Worm (Caenorhabditis elegans) whole organism, late embryonic: ENCODE results near the gene C44C1.6.

ENCODE experiments used
- C08G9.2 ChIP-seq: sonication (generic microtip); optimal IDR thresholded peaks from 2 replicates; lab custom pipeline; 2016; ENCODE audit warnings: mild to moderate bottlenecking, missing genetic modification characterization, moderate library complexity, missing compliant biosample characterization
- C38D4.7 ChIP-seq: fragments of 200-800 bp; sonication (Bioruptor generic); optimal IDR thresholded peaks from 2 replicates; lab custom pipeline; 2018; ENCODE audit warnings: mild to moderate bottlenecking, missing genetic modification characterization, moderate library complexity, missing compliant biosample characterization
- K02D7.2 ChIP-seq: sonication (generic microtip); optimal IDR thresholded peaks from 2 replicates; lab custom pipeline; 2017; ENCODE audit warnings: mild to moderate bottlenecking, missing genetic modification characterization, missing compliant biosample characterization
- Y22D7AL.16 ChIP-seq: sonication (generic microtip); optimal IDR thresholded peaks from 2 replicates; lab custom pipeline; 2016; ENCODE audit warnings: missing genetic modification characterization, missing compliant biosample characterization
- ahr-1 ChIP-seq: sonication (generic microtip); optimal IDR thresholded peaks from 2 replicates; lab custom pipeline; 2016; ENCODE audit warnings: missing genetic modification characterization, missing compliant biosample characterization
- ama-1 ChIP-seq: fragments of 150-350 bp; optimal IDR thresholded peaks from 2 replicates; lab custom pipeline; 2014
- ceh-14 ChIP-seq: sonication (generic microtip); optimal IDR thresholded peaks from 2 replicates; lab custom pipeline; 2016; ENCODE audit warnings: missing genotype, missing genetic modification characterization, missing compliant biosample characterization
- ceh-18 ChIP-seq: sonication (generic microtip); optimal IDR thresholded peaks from 2 replicates; lab custom pipeline; 2016; ENCODE audit warnings: missing genetic modification characterization, missing compliant biosample characterization
- ceh-19 ChIP-seq: fragments of 200-800 bp; sonication (Bioruptor generic); optimal IDR thresholded peaks from 2 replicates; lab custom pipeline; 2018; ENCODE audit warnings: mild to moderate bottlenecking, missing genetic modification characterization, missing compliant biosample characterization
- ceh-2 ChIP-seq: sonication (generic microtip); optimal IDR thresholded peaks from 2 replicates; lab custom pipeline; 2016; ENCODE audit warnings: missing genotype, missing genetic modification characterization, missing compliant biosample characterization
- ceh-24 ChIP-seq: sonication (generic microtip); optimal IDR thresholded peaks from 2 replicates; lab custom pipeline; 2016; ENCODE audit warnings: mild to moderate bottlenecking, missing genetic modification characterization, missing compliant biosample characterization
- ceh-30 ChIP-seq: fragments of 150-350 bp; optimal IDR thresholded peaks from 2 replicates; lab custom pipeline; 2014; ENCODE audit warnings: missing biosample characterization, missing genetic modification characterization
- ceh-34 ChIP-seq: sonication (generic microtip); optimal IDR thresholded peaks from 2 replicates; lab custom pipeline; 2016; ENCODE audit warnings: mild to moderate bottlenecking, missing genetic modification characterization, missing compliant biosample characterization
- ceh-45 ChIP-seq: fragments of 200-800 bp; sonication (Bioruptor generic); IDR thresholded peaks from 2 replicates; pipeline ENCODE4 v1.3.6; 2022; ENCODE audit warnings: missing genetic modification reagents, missing genetic modification characterization, missing compliant biosample characterization
- ceh-6 ChIP-seq: fragments of 200-800 bp; sonication (Bioruptor generic); optimal IDR thresholded peaks from 2 replicates; lab custom pipeline; 2018; ENCODE audit warnings: mild to moderate bottlenecking, missing genetic modification characterization, missing compliant biosample characterization
- ceh-9 ChIP-seq: sonication (generic microtip); optimal IDR thresholded peaks from 2 replicates; lab custom pipeline; 2016; ENCODE audit warnings: mild to moderate bottlenecking, missing genetic modification characterization, inconsistent platforms, missing compliant biosample characterization
- dmd-4 ChIP-seq: sonication (generic microtip); optimal IDR thresholded peaks from 2 replicates; lab custom pipeline; 2016; ENCODE audit warnings: borderline replicate concordance, missing genetic modification characterization, missing compliant biosample characterization
- dve-1 ChIP-seq: sonication (generic microtip); optimal IDR thresholded peaks from 2 replicates; lab custom pipeline; 2017; ENCODE audit warnings: antibody characterized with exemption, mild to moderate bottlenecking, missing genetic modification characterization, missing compliant biosample characterization
- elt-4 ChIP-seq: sonication (generic microtip); optimal IDR thresholded peaks from 2 replicates; lab custom pipeline; 2016; ENCODE audit warnings: missing genetic modification characterization, missing compliant biosample characterization
- eyg-1 ChIP-seq: sonication (generic microtip); optimal IDR thresholded peaks from 2 replicates; lab custom pipeline; 2016; ENCODE audit warnings: missing genotype, missing genetic modification characterization, missing compliant biosample characterization
- fax-1 ChIP-seq: sonication (generic microtip); optimal IDR thresholded peaks from 2 replicates; lab custom pipeline; 2016; ENCODE audit warnings: missing genotype, missing genetic modification characterization, missing compliant biosample characterization
- fkh-10 ChIP-seq: fragments of 150-350 bp; optimal IDR thresholded peaks from 2 replicates; lab custom pipeline; 2014; ENCODE audit warnings: missing biosample characterization, missing genetic modification reagents, missing genetic modification characterization
- fkh-6 ChIP-seq: sonication (generic microtip); optimal IDR thresholded peaks from 2 replicates; lab custom pipeline; 2016; ENCODE audit warnings: missing genetic modification characterization, missing compliant biosample characterization
- gmeb-2 ChIP-seq: sonication (generic microtip); optimal IDR thresholded peaks from 2 replicates; lab custom pipeline; 2016; ENCODE audit warnings: missing genetic modification characterization, inconsistent platforms, missing compliant biosample characterization
- hlh-30 ChIP-seq: sonication (generic microtip); optimal IDR thresholded peaks from 2 replicates; lab custom pipeline; 2017; ENCODE audit warnings: antibody characterized with exemption, missing genetic modification characterization, missing compliant biosample characterization; ENCODE audit not compliant: insufficient read depth
- hlh-6 ChIP-seq: sonication (generic microtip); optimal IDR thresholded peaks from 2 replicates; lab custom pipeline; 2016; ENCODE audit warnings: missing genotype, missing genetic modification characterization, missing compliant biosample characterization
- hlh-8 ChIP-seq: sonication (generic microtip); optimal IDR thresholded peaks from 2 replicates; lab custom pipeline; 2016; ENCODE audit warnings: missing genotype, missing genetic modification characterization, missing compliant biosample characterization
- lim-6 ChIP-seq: sonication (generic microtip); optimal IDR thresholded peaks from 2 replicates; lab custom pipeline; 2016; ENCODE audit warnings: missing genetic modification characterization, missing compliant biosample characterization
- lin-11 ChIP-seq: fragments of 200-800 bp; sonication (Bioruptor generic); optimal IDR thresholded peaks from 2 replicates; lab custom pipeline; 2018; ENCODE audit warnings: mild to moderate bottlenecking, missing genetic modification characterization, missing compliant biosample characterization
- madf-2 ChIP-seq: sonication (generic microtip); optimal IDR thresholded peaks from 2 replicates; lab custom pipeline; 2017; ENCODE audit warnings: missing genetic modification characterization, missing compliant biosample characterization
- mec-3 ChIP-seq: sonication (generic microtip); optimal IDR thresholded peaks from 2 replicates; lab custom pipeline; 2016; ENCODE audit warnings: borderline replicate concordance, missing genetic modification characterization, missing compliant biosample characterization
- nfya-1 ChIP-seq: sonication (generic microtip); optimal IDR thresholded peaks from 2 replicates; lab custom pipeline; 2017; ENCODE audit warnings: missing genetic modification characterization, mild to moderate bottlenecking, missing compliant biosample characterization, antibody characterized with exemption, moderate library complexity
- npax-4 ChIP-seq: sonication (generic microtip); optimal IDR thresholded peaks from 2 replicates; lab custom pipeline; 2016; ENCODE audit warnings: missing genetic modification characterization, missing compliant biosample characterization
- pat-9 ChIP-seq: fragments of 200-800 bp; sonication (Bioruptor generic); optimal IDR thresholded peaks from 2 replicates; lab custom pipeline; 2018; ENCODE audit warnings: mild to moderate bottlenecking, missing genetic modification characterization, moderate library complexity, missing compliant biosample characterization
- pha-2 ChIP-seq: sonication (generic microtip); optimal IDR thresholded peaks from 2 replicates; lab custom pipeline; 2017; ENCODE audit warnings: mild to moderate bottlenecking, missing genetic modification characterization, missing compliant biosample characterization
- pha-4 ChIP-seq: fragments of 150-350 bp; optimal IDR thresholded peaks from 2 replicates; lab custom pipeline; 2018; ENCODE audit warnings: missing biosample characterization, missing genetic modification reagents, missing genetic modification characterization
- pqm-1 ChIP-seq: sonication (generic microtip); optimal IDR thresholded peaks from 2 replicates; lab custom pipeline; 2016; ENCODE audit warnings: missing genetic modification characterization, missing compliant biosample characterization
- ref-2 ChIP-seq: sonication (generic microtip); optimal IDR thresholded peaks from 2 replicates; lab custom pipeline; 2016; ENCODE audit warnings: missing genetic modification characterization, missing compliant biosample characterization
- sdc-2 ChIP-seq: sonication (generic microtip); optimal IDR thresholded peaks from 2 replicates; lab custom pipeline; 2016; ENCODE audit warnings: missing genotype, missing genetic modification characterization, missing compliant biosample characterization
- sox-2 ChIP-seq: fragments of 200-800 bp; sonication (Bioruptor generic); IDR thresholded peaks from 2 replicates; pipeline ENCODE4 v1.3.6; 2022; ENCODE audit warnings: missing genetic modification reagents, missing genetic modification characterization, missing compliant biosample characterization
- sox-4 ChIP-seq: sonication (generic microtip); optimal IDR thresholded peaks from 2 replicates; lab custom pipeline; 2017; ENCODE audit warnings: mild to moderate bottlenecking, missing genetic modification characterization, inconsistent platforms, missing compliant biosample characterization
- syd-9 ChIP-seq: sonication (generic microtip); optimal IDR thresholded peaks from 2 replicates; lab custom pipeline; 2016; ENCODE audit warnings: mild to moderate bottlenecking, missing genetic modification characterization, moderate library complexity, missing compliant biosample characterization
- tbx-7 ChIP-seq: sonication (generic microtip); optimal IDR thresholded peaks from 2 replicates; lab custom pipeline; 2016; ENCODE audit warnings: missing genotype, missing genetic modification characterization, missing compliant biosample characterization
- ttx-3 ChIP-seq: sonication (generic microtip); optimal IDR thresholded peaks from 2 replicates; lab custom pipeline; 2016; ENCODE audit warnings: missing genetic modification reagents, missing genetic modification characterization, missing compliant biosample characterization
- unc-42 ChIP-seq: sonication (generic microtip); optimal IDR thresholded peaks from 2 replicates; lab custom pipeline; 2016; ENCODE audit warnings: missing genotype, missing genetic modification characterization, missing compliant biosample characterization
- unc-55 ChIP-seq: sonication (generic microtip); optimal IDR thresholded peaks from 2 replicates; lab custom pipeline; 2017; ENCODE audit warnings: missing biosample characterization, missing genetic modification reagents, missing genetic modification characterization
- zip-5 ChIP-seq: sonication (generic microtip); optimal IDR thresholded peaks from 2 replicates; lab custom pipeline; 2016; ENCODE audit warnings: missing genetic modification characterization, missing compliant biosample characterization

The C44C1.6 gene

DNA sequence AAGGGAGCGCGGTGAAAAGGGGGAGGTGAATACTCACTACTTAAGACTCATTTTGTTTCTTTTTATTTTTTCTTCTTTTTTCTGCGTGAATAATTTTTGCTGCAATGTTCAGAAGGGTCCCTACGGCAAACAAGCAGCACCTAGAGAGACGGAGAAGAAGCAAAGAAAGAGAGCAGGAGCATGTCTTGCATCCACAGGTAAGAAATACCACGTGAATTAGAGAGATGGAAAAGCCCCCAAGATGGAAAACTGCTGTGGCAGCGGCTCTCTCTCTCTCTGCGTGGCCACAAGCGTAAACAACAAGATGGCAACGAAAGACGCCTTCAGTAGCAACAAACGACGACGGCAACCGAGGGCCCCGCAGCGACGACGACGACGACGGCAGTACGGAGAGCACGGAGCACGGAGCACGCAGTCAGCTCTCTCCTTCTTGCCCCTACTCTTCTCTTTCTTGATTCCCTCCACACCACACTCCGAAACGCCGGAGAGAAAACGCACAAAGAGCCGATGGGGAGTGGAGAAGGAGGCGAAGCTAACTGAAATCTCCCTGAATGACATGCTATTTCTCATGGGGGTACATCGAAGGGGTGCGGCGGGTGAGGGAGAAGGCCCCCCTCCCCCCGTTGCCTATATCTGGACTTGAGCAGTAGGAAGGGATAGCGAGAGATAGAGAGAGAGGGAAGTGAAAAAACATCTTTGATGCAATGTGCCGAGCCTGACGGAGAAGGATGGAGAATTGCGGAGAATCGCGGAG is 22.8 kb upstream of the C44C1.6 start (continued):
- TF ChIP-seq lin-11 (tag; lab: Kevin White, UChicago), result no peak
- no peak for TF ChIP-seq npax-4 (tag; lab: Kevin White, UChicago)
- TF ChIP-seq unc-42 (tag; lab: Kevin White, UChicago), result peak; percentile 73
- TF ChIP-seq syd-9 (tag; lab: Kevin White, UChicago), result peak; percentile 38
- peak; percentile 33 for TF ChIP-seq madf-2 (tag; lab: Kevin White, UChicago)
- TF ChIP-seq ceh-45 (GFP tag; lab: Robert Waterston, UW), result no peak
- TF ChIP-seq ceh-2 (tag; lab: Kevin White, UChicago), result no peak
- TF ChIP-seq pqm-1, result no peak
- TF ChIP-seq gmeb-2 (tag; lab: Kevin White, UChicago), result no peak
- TF ChIP-seq ceh-30 (tag; lab: Kevin White, UChicago), result no peak
- peak; percentile 37 for TF ChIP-seq fkh-6 (tag; lab: Kevin White, UChicago)
- TF ChIP-seq unc-55 (GFP tag; lab: Kevin White, UChicago), result no peak
- TF ChIP-seq sdc-2 (tag; lab: Kevin White, UChicago), result peak; percentile 71
- no peak for TF ChIP-seq ceh-6 (GFP tag; lab: Kevin White, UChicago)
- peak; percentile 34 for TF ChIP-seq lim-6 (tag; lab: Kevin White, UChicago)
- no peak for TF ChIP-seq dve-1 (tag; lab: Kevin White, UChicago)
- no peak for TF ChIP-seq Y22D7AL.16 (tag; lab: Kevin White, UChicago)
- peak; percentile 55 for TF ChIP-seq C08G9.2 (tag; lab: Kevin White, UChicago)
- peak; percentile 60 for TF ChIP-seq nfya-1 (tag; lab: Kevin White, UChicago)
- peak; percentile 90 for TF ChIP-seq ceh-18 (tag; lab: Kevin White, UChicago)
- peak; percentile 44 for TF ChIP-seq dmd-4 (tag; lab: Kevin White, UChicago)
- TF ChIP-seq ceh-19 (GFP tag; lab: Kevin White, UChicago), result peak; percentile 50
- TF ChIP-seq sox-2, result no peak
- TF ChIP-seq tbx-7 (tag; lab: Kevin White, UChicago), result peak; percentile 39

DNA sequence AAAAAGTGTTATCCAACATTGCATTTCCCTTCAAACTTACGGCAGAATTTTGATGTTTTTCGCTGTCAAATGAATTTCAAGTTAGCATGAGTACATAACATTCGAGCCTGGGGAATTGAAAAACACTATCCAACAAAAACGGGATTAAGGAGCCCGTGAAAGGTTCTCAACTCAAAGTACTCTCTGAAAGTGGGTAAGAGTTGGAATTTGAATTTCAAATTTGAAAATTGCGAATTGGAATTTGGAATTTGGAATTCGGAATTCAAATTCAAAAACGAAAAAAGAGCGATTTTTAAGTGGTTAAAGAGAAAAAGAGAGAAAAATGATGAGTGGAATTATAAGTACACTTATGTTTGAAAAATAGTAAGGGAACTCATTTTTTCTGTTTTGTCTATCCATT is 21.2 kb upstream of the C44C1.6 start, which contains the start of the genes C09E10.3 and dgk-1:
TSS of gene C09E10.3 (minus strand) at position 101 of the 400 bp plus-strand sequence.
TSS of gene dgk-1 (minus strand) at position 183 of the 400 bp plus-strand sequence.
- no peak for TF ChIP-seq ahr-1 (tag; lab: Kevin White, UChicago)

DNA sequence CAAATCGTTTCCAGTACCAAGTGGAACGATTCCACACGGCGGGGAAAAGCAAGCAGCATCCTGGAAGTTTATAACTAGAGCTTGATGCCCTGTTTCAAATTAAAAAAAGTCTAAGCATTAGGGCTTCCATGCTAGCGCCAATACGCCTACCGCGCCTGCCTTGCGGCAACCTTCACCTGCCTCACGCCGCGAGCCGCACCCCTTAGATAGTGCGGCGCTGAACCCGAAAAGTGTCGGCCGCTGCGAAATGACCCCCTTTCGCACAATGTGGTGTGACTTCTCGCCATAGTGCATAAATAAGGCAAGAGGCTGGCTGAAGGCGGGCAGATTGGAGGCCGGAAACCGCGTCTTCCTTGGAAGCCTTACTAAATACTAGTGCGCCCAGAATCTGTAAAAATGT is 16.4 kb upstream of the C44C1.6 start:
- TF ChIP-seq ref-2 (tag; lab: Kevin White, UChicago), result peak; percentile 19
- no peak for TF ChIP-seq ceh-24
- TF ChIP-seq hlh-6, result no peak
- TF ChIP-seq ahr-1 (tag; lab: Kevin White, UChicago), result no peak
- no peak for TF ChIP-seq unc-42 (tag; lab: Kevin White, UChicago)
- no peak for TF ChIP-seq pha-4 (tag; lab: Kevin White, UChicago)
- TF ChIP-seq ceh-14 (tag; lab: Kevin White, UChicago), result no peak
- TF ChIP-seq gmeb-2 (tag; lab: Kevin White, UChicago), result no peak
- TF ChIP-seq ceh-18 (tag; lab: Kevin White, UChicago), result no peak
- TF ChIP-seq K02D7.2 (tag; lab: Kevin White, UChicago), result no peak
- TF ChIP-seq sdc-2 (tag; lab: Kevin White, UChicago), result peak; percentile 22
- TF ChIP-seq pat-9 (tag; lab: Kevin White, UChicago), result no peak
- TF ChIP-seq mec-3 (tag; lab: Kevin White, UChicago), result no peak
- no peak for TF ChIP-seq hlh-8
- TF ChIP-seq dve-1 (tag; lab: Kevin White, UChicago), result no peak
- TF ChIP-seq zip-5 (tag; lab: Kevin White, UChicago), result no peak
- no peak for TF ChIP-seq ttx-3
- TF ChIP-seq ceh-45 (GFP tag; lab: Robert Waterston, UW), result no peak
- TF ChIP-seq ama-1 (lab: Kevin White, UChicago), result no peak
- peak; percentile 20 for TF ChIP-seq ceh-34 (tag; lab: Kevin White, UChicago)
- no peak for TF ChIP-seq ceh-9
- no peak for TF ChIP-seq nfya-1 (tag; lab: Kevin White, UChicago)
- peak; percentile 18 for TF ChIP-seq sox-4 (tag; lab: Kevin White, UChicago)
- no peak for TF ChIP-seq fax-1 (tag; lab: Kevin White, UChicago)
- TF ChIP-seq fkh-10 (GFP tag; lab: Kevin White, UChicago), result no peak
- TF ChIP-seq pqm-1, result no peak
- peak; percentile 61 for TF ChIP-seq elt-4 (tag; lab: Kevin White, UChicago)
- no peak for TF ChIP-seq pha-2
- TF ChIP-seq C38D4.7, result no peak
- TF ChIP-seq eyg-1 (tag; lab: Kevin White, UChicago), result no peak
- no peak for TF ChIP-seq hlh-30 (tag; lab: Kevin White, UChicago)
